Fruit fly (Drosophila melanogaster): ENCODE data around the gene jub.

The jub gene

dm6 chrX:13817418-13818171 is 12.5 kb downstream of the jub start (continued):
- TF ChIP-seq dpn (GFP tag; optimal IDR thresholded peaks at IDR 0.05) (peak in 1 of 2 experiments; percentile 31), CG11504 (tag; optimal IDR thresholded peaks at IDR 0.05) (peak; percentile 59), dimm (GFP tag; IDR thresholded peaks at IDR 0.05) (no peak), slou (GFP tag; optimal IDR thresholded peaks at IDR 0.05) (no peak), onecut (GFP tag; IDR thresholded peaks at IDR 0.05) (no peak), E2f1 (GFP tag; IDR thresholded peaks at IDR 0.05) (0 out of 2 replicates have a peak, but pooled peaks have one; percentile 12), ranshi (GFP tag; IDR thresholded peaks at IDR 0.05) (peak; percentile 36; the same call in 1 of the 2 replicates), CG10462 (GFP tag; optimal IDR thresholded peaks at IDR 0.05) (no peak), unpg (GFP tag; optimal IDR thresholded peaks at IDR 0.05) (peak; percentile 63), p53 (GFP tag; optimal IDR thresholded peaks at IDR 0.05) (no peak), pho (GFP tag; optimal IDR thresholded peaks at IDR 0.05) (peak; percentile 16), seq (GFP tag; IDR thresholded peaks at IDR 0.05) (no peak), hkb (optimal IDR thresholded peaks at IDR 0.05) (no peak), hkb (GFP tag; IDR thresholded peaks at IDR 0.05) (peak; percentile 68), so (GFP tag; IDR thresholded peaks at IDR 0.05) (peak; percentile 78), CG10147 (GFP tag; optimal IDR thresholded peaks at IDR 0.05) (peak; percentile 4), zfh2 (GFP tag; optimal IDR thresholded peaks at IDR 0.05) (peak; percentile 6), wdn (GFP tag; IDR thresholded peaks at IDR 0.05) (no peak), CG13894 (tag; optimal IDR thresholded peaks at IDR 0.05) (no peak), bsh (GFP tag; optimal IDR thresholded peaks at IDR 0.05) (peak in 1 of 2 experiments; percentile 51), ewg (GFP tag; optimal IDR thresholded peaks at IDR 0.05) (no peak), CG18599 (GFP tag; optimal IDR thresholded peaks at IDR 0.05) (peak; percentile 75), dmrt99B (tag; optimal IDR thresholded peaks at IDR 0.05) (peak; percentile 59), CG2120 (GFP tag; optimal IDR thresholded peaks at IDR 0.05) (peak; percentile 67), wor (GFP tag; IDR thresholded peaks at IDR 0.05) (no peak), CG13296 (GFP tag; optimal IDR thresholded peaks at IDR 0.05) (peak; percentile 19), Med (GFP tag) (peak; percentile 80), CG8089 (GFP tag; optimal IDR thresholded peaks at IDR 0.05) (no peak), CG4854 (GFP tag; optimal IDR thresholded peaks at IDR 0.05) (no peak), Atf6 (GFP tag; IDR thresholded peaks at IDR 0.05) (peak; percentile 76), mam (GFP tag; optimal IDR thresholded peaks at IDR 0.05) (peak; percentile 7), ab (GFP tag; optimal IDR thresholded peaks at IDR 0.05) (no peak), Nf-YC (tag; optimal IDR thresholded peaks at IDR 0.05) (no peak), Gug (GFP tag; IDR thresholded peaks at IDR 0.05) (no peak), dan (GFP tag; IDR thresholded peaks at IDR 0.05) (no peak), CG34376 (GFP tag; optimal IDR thresholded peaks at IDR 0.05) (peak; percentile 22), lmd (GFP tag; IDR thresholded peaks at IDR 0.05) (no peak), Atf3 (GFP tag; optimal IDR thresholded peaks at IDR 0.05) (no peak), Oaz (GFP tag; IDR thresholded peaks at IDR 0.05) (no peak), Blimp-1 (GFP tag; optimal IDR thresholded peaks at IDR 0.05) (peak; percentile 42), Sox100B (GFP tag; optimal IDR thresholded peaks at IDR 0.05) (no peak), HmgD (GFP tag; optimal IDR thresholded peaks at IDR 0.05) (no peak), cad (GFP tag; optimal IDR thresholded peaks at IDR 0.05) (no peak), CG30020 (tag; optimal IDR thresholded peaks at IDR 0.05) (no peak), slbo (GFP tag; IDR thresholded peaks at IDR 0.05) (peak; percentile 46), CG12071 (GFP tag; optimal IDR thresholded peaks at IDR 0.05) (peak; percentile 27), kay (GFP tag; optimal IDR thresholded peaks at IDR 0.05) (no peak), ind (GFP tag; optimal IDR thresholded peaks at IDR 0.05) (peak; percentile 29), D19A (tag; optimal IDR thresholded peaks at IDR 0.05) (peak; percentile 26), CG15073 (GFP tag; optimal IDR thresholded peaks at IDR 0.05) (no peak), pros (GFP tag; optimal IDR thresholded peaks at IDR 0.05) (no peak)

Measured in whole organism, embryonic.